Worm (Caenorhabditis elegans) whole organism, L1 larva: Measurements from ENCODE around the gene C34F6.10.

Experiments
- C34B4.2 ChIP-seq: sonication (generic microtip); optimal IDR thresholded peaks from 2 replicates; lab custom pipeline; 2017; ENCODE audit warnings: mild to moderate bottlenecking, missing genetic modification characterization, missing compliant biosample characterization
- F16B12.6 ChIP-seq: fragments of 150-350 bp; optimal IDR thresholded peaks from 2 replicates; lab custom pipeline; 2014; ENCODE audit warnings: missing biosample characterization, missing genetic modification characterization
- alr-1 ChIP-seq: fragments of 200-800 bp; sonication (Bioruptor generic); optimal IDR thresholded peaks from 2 replicates; lab custom pipeline; 2018; ENCODE audit warnings: borderline replicate concordance, mild to moderate bottlenecking, missing genetic modification characterization, missing compliant biosample characterization
- ama-1 ChIP-seq: fragments of 150-350 bp; optimal IDR thresholded peaks from 2 replicates; lab custom pipeline; 2014
- blmp-1 ChIP-seq: fragments of 150-350 bp; optimal IDR thresholded peaks from 2 replicates; lab custom pipeline; 2014; ENCODE audit warnings: missing biosample characterization, missing genetic modification characterization
- ceh-82 ChIP-seq, 3 experiments: fragments of 150-350 bp in 1 of 3; sonication (generic microtip) in 2 of 3; optimal IDR thresholded peaks; 2 replicates each; lab custom pipeline; 2014 to 2017; ENCODE audit warnings: missing biosample characterization in 3 of 3, missing genetic modification characterization in 3 of 3
- ceh-88 ChIP-seq: fragments of 200-800 bp; sonication (Bioruptor generic); IDR thresholded peaks from 2 replicates; pipeline ENCODE4 v1.3.6; 2022; ENCODE audit warnings: missing genetic modification characterization, missing compliant biosample characterization
- ceh-90 ChIP-seq: sonication (generic microtip); optimal IDR thresholded peaks from 2 replicates; lab custom pipeline; 2016; ENCODE audit warnings: missing genetic modification characterization, missing compliant biosample characterization
- dpl-1 ChIP-seq, 3 experiments: fragments of 150-350 bp in 2 of 3; sonication (generic microtip) in 1 of 3; optimal IDR thresholded peaks; 2 replicates each; lab custom pipeline; 2014 to 2017; ENCODE audit warnings: missing biosample characterization in 3 of 3, missing genetic modification characterization in 3 of 3, missing genetic modification reagents in 3 of 3
- dsc-1 ChIP-seq: sonication (generic microtip); optimal IDR thresholded peaks from 2 replicates; lab custom pipeline; 2016; ENCODE audit warnings: mild to moderate bottlenecking, missing genetic modification characterization, missing compliant biosample characterization
- egl-27 ChIP-seq, 2 experiments: fragments of 150-350 bp in 1 of 2; sonication (generic microtip); optimal IDR thresholded peaks; 3 replicates each; lab custom pipeline; 2017 to 2018; ENCODE audit warnings: missing biosample characterization in 2 of 2, missing genetic modification characterization in 2 of 2, missing genetic modification reagents in 2 of 2
- elt-2 ChIP-seq: sonication (generic microtip); optimal IDR thresholded peaks from 2 replicates; lab custom pipeline; 2016; ENCODE audit warnings: missing genetic modification characterization, mild to moderate bottlenecking, inconsistent platforms, missing compliant biosample characterization, missing genetic modification reagents
- elt-3 ChIP-seq, 6 experiments: fragments of 150-350 bp in 1 of 6; sonication (generic microtip); optimal IDR thresholded peaks; 2 replicates each; lab custom pipeline; 2017 to 2018; ENCODE audit warnings: missing biosample characterization in 6 of 6, missing genetic modification characterization in 6 of 6, inconsistent platforms in 1 of 6
- ets-5 ChIP-seq: fragments of 200-800 bp; sonication (Bioruptor generic); IDR thresholded peaks from 2 replicates; pipeline ENCODE4 v1.3.6; 2022; ENCODE audit warnings: missing genetic modification characterization, missing compliant biosample characterization
- hlh-17 ChIP-seq: fragments of 200-800 bp; sonication (Bioruptor generic); optimal IDR thresholded peaks from 2 replicates; lab custom pipeline; 2018; ENCODE audit warnings: missing genetic modification characterization, mild to moderate bottlenecking, missing compliant biosample characterization, moderate library complexity, borderline replicate concordance
- hlh-4 ChIP-seq: sonication (generic microtip); optimal IDR thresholded peaks from 2 replicates; lab custom pipeline; 2016; ENCODE audit warnings: mild to moderate bottlenecking, missing genetic modification characterization, missing compliant biosample characterization
- irx-1 ChIP-seq: sonication (generic microtip); optimal IDR thresholded peaks from 2 replicates; lab custom pipeline; 2016; ENCODE audit warnings: missing genetic modification characterization, missing compliant biosample characterization
- isw-1 ChIP-seq: fragments of 200-800 bp; sonication (Bioruptor generic); IDR thresholded peaks from 2 replicates; pipeline ENCODE4 v1.3.6; 2022; ENCODE audit warnings: missing genetic modification characterization, missing compliant biosample characterization
- lin-13 ChIP-seq: fragments of 150-350 bp; optimal IDR thresholded peaks from 2 replicates; lab custom pipeline; 2014; ENCODE audit warnings: missing biosample characterization, missing genetic modification reagents, missing genetic modification characterization
- lin-14 ChIP-seq: fragments of 200-800 bp; sonication (Bioruptor generic); optimal IDR thresholded peaks from 2 replicates; lab custom pipeline; 2018; ENCODE audit warnings: mild to moderate bottlenecking, missing genetic modification characterization, moderate library complexity, missing compliant biosample characterization
- lin-39 ChIP-seq: fragments of 150-350 bp; optimal IDR thresholded peaks from 2 replicates; lab custom pipeline; 2014; ENCODE audit warnings: missing biosample characterization, missing genetic modification reagents, missing genetic modification characterization
- lir-3 ChIP-seq: sonication (generic microtip); optimal IDR thresholded peaks from 2 replicates; lab custom pipeline; 2016; ENCODE audit warnings: mild to moderate bottlenecking, missing genetic modification characterization, moderate library complexity, missing compliant biosample characterization; ENCODE audit not compliant: poor library complexity
- lsy-2 ChIP-seq, 2 experiments: fragments of 150-350 bp; optimal IDR thresholded peaks; 2 replicates each; lab custom pipeline; 2014; ENCODE audit warnings: missing biosample characterization in 2 of 2, missing genetic modification characterization in 2 of 2
- mdl-1 ChIP-seq, 2 experiments: fragments of 150-350 bp; optimal IDR thresholded peaks; 2 replicates each; lab custom pipeline; 2014 to 2017; ENCODE audit warnings: missing biosample characterization in 2 of 2, missing genetic modification characterization in 2 of 2, inconsistent platforms in 1 of 2
- mep-1 ChIP-seq: fragments of 150-350 bp; optimal IDR thresholded peaks from 2 replicates; lab custom pipeline; 2014; ENCODE audit warnings: missing biosample characterization, missing genetic modification characterization
- nhr-237 ChIP-seq: fragments of 150-350 bp; optimal IDR thresholded peaks from 2 replicates; lab custom pipeline; 2014; ENCODE audit warnings: missing biosample characterization, missing genetic modification characterization
- nhr-28 ChIP-seq: fragments of 150-350 bp; optimal IDR thresholded peaks from 2 replicates; lab custom pipeline; 2014; ENCODE audit warnings: missing biosample characterization, missing genetic modification characterization
- nhr-47 ChIP-seq: sonication (generic microtip); optimal IDR thresholded peaks from 2 replicates; lab custom pipeline; 2016; ENCODE audit warnings: mild to moderate bottlenecking, missing genetic modification characterization, moderate library complexity, missing compliant biosample characterization
- nhr-71 ChIP-seq: sonication (generic microtip); optimal IDR thresholded peaks from 2 replicates; lab custom pipeline; 2016; ENCODE audit warnings: mild to moderate bottlenecking, missing genetic modification characterization, moderate library complexity, missing compliant biosample characterization
- nhr-76 ChIP-seq: sonication (generic microtip); optimal IDR thresholded peaks from 2 replicates; lab custom pipeline; 2017; ENCODE audit warnings: missing biosample characterization, missing genetic modification characterization
- nhr-77 ChIP-seq: fragments of 150-350 bp; optimal IDR thresholded peaks from 2 replicates; lab custom pipeline; 2014; ENCODE audit warnings: missing biosample characterization, missing genetic modification characterization
- nhr-84 ChIP-seq: sonication (generic microtip); optimal IDR thresholded peaks from 2 replicates; lab custom pipeline; 2017; ENCODE audit warnings: missing biosample characterization, missing genetic modification characterization
- nhr-90 ChIP-seq: sonication (generic microtip); optimal IDR thresholded peaks from 2 replicates; lab custom pipeline; 2016; ENCODE audit warnings: mild to moderate bottlenecking, missing genetic modification characterization, missing compliant biosample characterization; ENCODE audit not compliant: poor library complexity
- pag-3 ChIP-seq: sonication (generic microtip); optimal IDR thresholded peaks from 2 replicates; lab custom pipeline; 2017; ENCODE audit warnings: missing genetic modification characterization, mild to moderate bottlenecking, missing compliant biosample characterization, antibody characterized with exemption, borderline replicate concordance; ENCODE audit not compliant: insufficient read depth
- pax-3 ChIP-seq: fragments of 200-800 bp; sonication (Bioruptor generic); optimal IDR thresholded peaks from 2 replicates; lab custom pipeline; 2018; ENCODE audit warnings: mild to moderate bottlenecking, missing genetic modification characterization, moderate library complexity, missing compliant biosample characterization
- rnt-1 ChIP-seq: sonication (generic microtip); optimal IDR thresholded peaks from 2 replicates; lab custom pipeline; 2016; ENCODE audit warnings: mild to moderate bottlenecking, missing genetic modification characterization, moderate library complexity, missing compliant biosample characterization
- snpc-4 ChIP-seq: fragments of 150-350 bp; optimal IDR thresholded peaks from 2 replicates; lab custom pipeline; 2014; ENCODE audit warnings: missing biosample characterization, missing genetic modification characterization
- snu-23 ChIP-seq: sonication (generic microtip); optimal IDR thresholded peaks from 2 replicates; lab custom pipeline; 2016; ENCODE audit warnings: missing genetic modification characterization, missing compliant biosample characterization
- sup-37 ChIP-seq: fragments of 200-800 bp; sonication (Bioruptor generic); optimal IDR thresholded peaks from 2 replicates; lab custom pipeline; 2018; ENCODE audit warnings: mild to moderate bottlenecking, missing genetic modification characterization, missing compliant biosample characterization
- swsn-7 ChIP-seq: sonication (generic microtip); optimal IDR thresholded peaks from 2 replicates; lab custom pipeline; 2016; ENCODE audit warnings: missing genetic modification characterization, missing compliant biosample characterization
- tbx-2 ChIP-seq: sonication (generic microtip); optimal IDR thresholded peaks from 2 replicates; lab custom pipeline; 2016; ENCODE audit warnings: missing genetic modification characterization, missing compliant biosample characterization
- tlp-1 ChIP-seq: fragments of 150-350 bp; optimal IDR thresholded peaks from 2 replicates; lab custom pipeline; 2014; ENCODE audit warnings: missing biosample characterization, missing genetic modification characterization
- unc-62 ChIP-seq: fragments of 150-350 bp; optimal IDR thresholded peaks from 2 replicates; lab custom pipeline; 2014; ENCODE audit warnings: missing biosample characterization, missing genetic modification reagents, missing genetic modification characterization
- unc-86 ChIP-seq: sonication (generic microtip); optimal IDR thresholded peaks from 2 replicates; lab custom pipeline; 2016; ENCODE audit warnings: missing genetic modification characterization, missing compliant biosample characterization
- xbp-1 ChIP-seq: sonication (generic microtip); optimal IDR thresholded peaks from 2 replicates; lab custom pipeline; 2016; ENCODE audit warnings: missing genetic modification characterization, missing compliant biosample characterization
- zag-1 ChIP-seq: fragments of 150-350 bp; optimal IDR thresholded peaks from 2 replicates; lab custom pipeline; 2014; ENCODE audit warnings: missing biosample characterization, missing genetic modification characterization
- zip-4 ChIP-seq: fragments of 200-800 bp; sonication (Bioruptor generic); optimal IDR thresholded peaks from 2 replicates; lab custom pipeline; 2018; ENCODE audit warnings: mild to moderate bottlenecking, missing genetic modification characterization, moderate library complexity, missing compliant biosample characterization

Gene C34F6.10

ce11 chrX:11262319-11263074 lies 22.1 kb upstream of the C34F6.10 start, which contains the start of gene C03A3.2 (continued):
- TF ChIP-seq blmp-1 (tag; lab: Kevin White, UChicago): peak; percentile 97
- TF ChIP-seq rnt-1 (tag; lab: Kevin White, UChicago): peak; percentile 55
- TF ChIP-seq nhr-90: no peak
- peak; percentile 43 for TF ChIP-seq lin-13 (GFP tag; lab: Kevin White, UChicago)
- TF ChIP-seq snu-23 (GFP tag; lab: Kevin White, UChicago): peak; percentile 74
- TF ChIP-seq ets-5 (GFP tag; lab: Robert Waterston, UW): no peak
- TF ChIP-seq mdl-1 (tag; optimal IDR thresholded peaks at IDR 0.05; lab: Kevin White, UChicago): peak in 1 of 2 experiments; percentile 69
- peak; percentile 59 for TF ChIP-seq xbp-1
- no peak for TF ChIP-seq alr-1 (tag; lab: Kevin White, UChicago)
- no peak for TF ChIP-seq hlh-17 (GFP tag; lab: Kevin White, UChicago)
- TF ChIP-seq C34B4.2: no peak
- TF ChIP-seq pax-3 (tag; lab: Kevin White, UChicago): no peak
- peak; percentile 71 for TF ChIP-seq mep-1
- TF ChIP-seq pag-3 (tag; lab: Kevin White, UChicago): no peak
- TF ChIP-seq tbx-2: peak; percentile 67
- no peak for TF ChIP-seq F16B12.6
- TF ChIP-seq, all 84 proteins: peak for 40

- TF ChIP-seq zag-1 (tag; lab: Kevin White, UChicago) (no peak), pag-3 (tag; lab: Kevin White, UChicago) (no peak), ceh-88 (GFP tag; lab: Robert Waterston, UW) (no peak), snpc-4 (no peak), lin-14 (GFP tag; lab: Kevin White, UChicago) (peak; percentile 76), unc-62 (no peak), ceh-90 (tag; lab: Kevin White, UChicago) (no peak), lsy-2 (tag; optimal IDR thresholded peaks at IDR 0.05; lab: Kevin White, UChicago) (peak in 1 of 2 experiments; percentile 5), lin-39 (tag; lab: Kevin White, UChicago) (no peak), sup-37 (GFP tag; lab: Kevin White, UChicago) (no peak), egl-27 (tag; optimal IDR thresholded peaks at IDR 0.05; lab: Kevin White, UChicago) (no peak), nhr-90 (no peak), alr-1 (tag; lab: Kevin White, UChicago) (no peak), dsc-1 (tag; lab: Kevin White, UChicago) (peak; percentile 22), isw-1 (GFP tag; lab: Robert Waterston, UW) (no peak), nhr-84 (tag; lab: Kevin White, UChicago) (no peak), elt-3 (tag; optimal IDR thresholded peaks at IDR 0.05; lab: Kevin White, UChicago) (no peak), F16B12.6 (no peak), nhr-237 (tag; lab: Kevin White, UChicago) (no peak), lir-3 (tag; lab: Kevin White, UChicago) (no peak), zip-4 (GFP tag; lab: Kevin White, UChicago) (no peak), dpl-1 (GFP tag; optimal IDR thresholded peaks at IDR 0.05; lab: Kevin White, UChicago) (no peak), nhr-76 (tag; lab: Kevin White, UChicago) (no peak), nhr-28 (tag; lab: Kevin White, UChicago) (no peak), hlh-4 (tag; lab: Kevin White, UChicago) (no peak), hlh-17 (GFP tag; lab: Kevin White, UChicago) (no peak), mep-1 (no peak), lin-13 (GFP tag; lab: Kevin White, UChicago) (no peak), ceh-82 (tag; optimal IDR thresholded peaks at IDR 0.05; lab: Kevin White, UChicago) (peak in 1 of 3 experiments; percentile 28), irx-1 (tag; lab: Kevin White, UChicago) (no peak), mdl-1 (tag; optimal IDR thresholded peaks at IDR 0.05; lab: Kevin White, UChicago) (no peak), C34B4.2 (no peak), nhr-47 (tag; lab: Kevin White, UChicago) (peak; percentile 4), pax-3 (tag; lab: Kevin White, UChicago) (no peak), unc-86 (tag; lab: Kevin White, UChicago) (no peak), tlp-1 (no peak), nhr-71 (tag; lab: Kevin White, UChicago) (peak; percentile 8), swsn-7 (tag; lab: Kevin White, UChicago) (peak; percentile 4), nhr-77 (tag; lab: Kevin White, UChicago) (no peak), elt-2 (tag; lab: Kevin White, UChicago) (no peak), tbx-2 (peak; percentile 19), ets-5 (GFP tag; lab: Robert Waterston, UW) (no peak), ama-1 (lab: Kevin White, UChicago) (no peak)
Observed at ce11 chrX:11257071-11257470, 16.6 kb upstream of the C34F6.10 start, which contains the start of gene C03A3.1. C03A3.1 (plus strand) TSS chrX:11257361.
